Fruit fly (Drosophila melanogaster) S2 (cell line): Measurements from ENCODE around the gene vex.
"Not testable (repeated sequence)": the region's sequence is repeated elsewhere in the genome, so short reads cannot be mapped to it uniquely, and the experiment has no call there.

Experiments used
- CG8478 ChIP-seq: fragments of >200 bp; optimal IDR thresholded peaks from 2 replicates; lab custom pipeline; 2018
- CTCF ChIP-seq, 2 experiments: fragments of >200 bp; optimal IDR thresholded peaks; 2 replicates each; lab custom pipeline; 2018

vex gene

dm6 chrX:10952386-10952785 lies 87.3 kb downstream of the vex start, which contains the start of gene Rab9Fb:
Gene Rab9Fb (minus strand): TSS chrX:10952486.
- TF ChIP-seq CG8478 (lab: Kevin White, UChicago), result no peak
- no peak for TF ChIP-seq CTCF (optimal IDR thresholded peaks at IDR 0.05; lab: Kevin White, UChicago)

- not testable (repeated sequence) for TF ChIP-seq CG8478 (lab: Kevin White, UChicago); CTCF (optimal IDR thresholded peaks at IDR 0.05; lab: Kevin White, UChicago)
These were observed 88.8 kb downstream of the vex start, which contains the start of gene Rab9Fa for dm6 chrX:10950930-10951329. Gene Rab9Fa (minus strand): TSS chrX:10951030.

dm6 chrX:10936599-10936998 lies 103.1 kb downstream of the vex start:
- TF ChIP-seq CTCF (optimal IDR thresholded peaks at IDR 0.05; lab: Kevin White, UChicago), result no peak
- no peak for TF ChIP-seq CG8478 (lab: Kevin White, UChicago)

dm6 chrX:10935587-10935986 lies 104.1 kb downstream of the vex start:
- TF ChIP-seq CG8478 (lab: Kevin White, UChicago), result no peak
- TF ChIP-seq CTCF (optimal IDR thresholded peaks at IDR 0.05; lab: Kevin White, UChicago), result no peak

- no peak for TF ChIP-seq CTCF (optimal IDR thresholded peaks at IDR 0.05; lab: Kevin White, UChicago)
- TF ChIP-seq CG8478 (lab: Kevin White, UChicago), result no peak
These were observed 105.9 kb downstream of the vex start for dm6 chrX:10933776-10934175.

dm6 chrX:10932300-10932699 lies 107.4 kb downstream of the vex start:
- TF ChIP-seq CTCF (optimal IDR thresholded peaks at IDR 0.05; lab: Kevin White, UChicago) (no peak), CG8478 (lab: Kevin White, UChicago) (no peak)

- TF ChIP-seq CTCF (optimal IDR thresholded peaks at IDR 0.05; lab: Kevin White, UChicago) (no peak), CG8478 (lab: Kevin White, UChicago) (no peak)
These were observed 108.5 kb downstream of the vex start for dm6 chrX:10931250-10931649.

- no peak for TF ChIP-seq CTCF (optimal IDR thresholded peaks at IDR 0.05; lab: Kevin White, UChicago)
- no peak for TF ChIP-seq CG8478 (lab: Kevin White, UChicago)
These were observed 109.1 kb downstream of the vex start, which contains the start of gene Myo10A for dm6 chrX:10930553-10931092. Gene Myo10A (plus strand): TSS chrX:10930840.

- no peak for TF ChIP-seq CG8478 (lab: Kevin White, UChicago)
These were observed 110.1 kb downstream of the vex start for dm6 chrX:10929613-10930012.

dm6 chrX:10927110-10927509 lies 112.6 kb downstream of the vex start, which contains the start of gene CG2145:
Gene CG2145 (plus strand): TSS chrX:10927399.
- TF ChIP-seq CTCF (optimal IDR thresholded peaks at IDR 0.05; lab: Kevin White, UChicago), result no peak
- TF ChIP-seq CG8478 (lab: Kevin White, UChicago), result no peak

dm6 chrX:10926245-10926644 lies 113.5 kb downstream of the vex start:
- TF ChIP-seq CG8478 (lab: Kevin White, UChicago) (no peak), CTCF (optimal IDR thresholded peaks at IDR 0.05; lab: Kevin White, UChicago) (no peak)

dm6 chrX:10923711-10924281 lies 115.9 kb downstream of the vex start, which contains the start of gene v:
Gene v (plus strand): TSS chrX:10923972.
- TF ChIP-seq CTCF (optimal IDR thresholded peaks at IDR 0.05; lab: Kevin White, UChicago) (no peak), CG8478 (lab: Kevin White, UChicago) (no peak)

- TF ChIP-seq CTCF (optimal IDR thresholded peaks at IDR 0.05; lab: Kevin White, UChicago) (no peak), CG8478 (lab: Kevin White, UChicago) (no peak)
These were observed 117.5 kb downstream of the vex start for dm6 chrX:10922178-10922577.

- TF ChIP-seq CTCF (optimal IDR thresholded peaks at IDR 0.05; lab: Kevin White, UChicago) (no peak), CG8478 (lab: Kevin White, UChicago) (no peak)
These were observed 118.0 kb downstream of the vex start for dm6 chrX:10921665-10922064.
